Worm (Caenorhabditis elegans) whole organism, mixed stage, embryonic: ENCODE measurements around the gene T18D3.1.

Experiments
- elt-1 ChIP-seq: sonication (generic microtip); optimal IDR thresholded peaks from 2 replicates; lab custom pipeline; 2017; ENCODE audit warnings: missing genetic modification characterization, mild to moderate bottlenecking, missing compliant biosample characterization, antibody characterized with exemption, moderate library complexity, borderline replicate concordance; ENCODE audit not compliant: insufficient read depth
- mep-1 ChIP-seq: fragments of 150-350 bp; optimal IDR thresholded peaks from 2 replicates; lab custom pipeline; 2017; ENCODE audit warnings: missing biosample characterization, missing genetic modification reagents, missing genetic modification characterization, inconsistent platforms
- nhr-2 ChIP-seq: fragments of 150-350 bp; optimal IDR thresholded peaks from 2 replicates; lab custom pipeline; 2014; ENCODE audit warnings: missing biosample characterization, missing genetic modification characterization
- nhr-76 ChIP-seq: sonication (generic microtip); optimal IDR thresholded peaks from 2 replicates; lab custom pipeline; 2017; ENCODE audit warnings: missing biosample characterization, missing genetic modification characterization
- sptf-1 ChIP-seq: sonication (generic microtip); optimal IDR thresholded peaks from 2 replicates; lab custom pipeline; 2017; ENCODE audit warnings: mild to moderate bottlenecking, missing genetic modification characterization, moderate library complexity, missing compliant biosample characterization

ce11 chrX:12413941-12414340, 40.6 kb upstream of the T18D3.1 start, which contains the start of gene lin-2:
- TF ChIP-seq nhr-2 (tag; lab: Kevin White, UChicago): no peak
- TF ChIP-seq nhr-76 (tag; lab: Kevin White, UChicago): no peak
- no peak for TF ChIP-seq elt-1
- TF ChIP-seq sptf-1 (tag; lab: Kevin White, UChicago): no peak
- no peak for TF ChIP-seq mep-1 (tag; lab: Kevin White, UChicago)
